Worm (Caenorhabditis elegans): ENCODE measurements around the gene F35B12.10.

ce11 chrV:11618173-11618572 is 10.9 kb downstream of the F35B12.10 start, which contains the start of gene glb-15:
- no peak for TF ChIP-seq aly-2 (tag; optimal IDR thresholded peaks at IDR 0.05)
- TF ChIP-seq ceh-82 (tag; optimal IDR thresholded peaks at IDR 0.05), result no peak
- TF ChIP-seq lsy-2 (tag; optimal IDR thresholded peaks at IDR 0.05), result no peak
- no peak for TF ChIP-seq ZK546.5 (tag; optimal IDR thresholded peaks at IDR 0.05)
- TF ChIP-seq ama-1 (optimal IDR thresholded peaks at IDR 0.05), result no peak
- no peak for TF ChIP-seq nhr-25 (tag; optimal IDR thresholded peaks at IDR 0.05)
- TF ChIP-seq nhr-11 (tag; optimal IDR thresholded peaks at IDR 0.05), result no peak
- no peak for TF ChIP-seq ztf-11 (tag; optimal IDR thresholded peaks at IDR 0.05)
- no peak for TF ChIP-seq skn-1 (tag; optimal IDR thresholded peaks at IDR 0.05)
- TF ChIP-seq egl-27 (tag; optimal IDR thresholded peaks at IDR 0.05), result no peak
